Fruit fly (Drosophila melanogaster) whole organism, adult: Measurements from ENCODE around the gene CG17224.

Experiments used
- CG11617 ChIP-seq: fragments of 200-800 bp; sonication (Bioruptor generic); optimal IDR thresholded peaks from 2 replicates; lab custom pipeline; 2017; ENCODE audit warnings: mild to moderate bottlenecking, missing biosample characterization, missing genetic modification reagents, missing genetic modification characterization
- CG12768 ChIP-seq: fragments of 200-800 bp; sonication (Bioruptor generic); optimal IDR thresholded peaks from 2 replicates; lab custom pipeline; 2017; ENCODE audit warnings: missing biosample characterization, missing genetic modification characterization, mild to moderate bottlenecking, moderate library complexity, missing genetic modification reagents
- CG14711 ChIP-seq: fragments of 200-800 bp; sonication (Bioruptor generic); optimal IDR thresholded peaks from 2 replicates; lab custom pipeline; 2018; ENCODE audit warnings: missing biosample characterization, mild to moderate bottlenecking, missing genetic modification characterization, moderate library complexity
- CG1620 ChIP-seq: fragments of 200-800 bp; sonication (Bioruptor generic); optimal IDR thresholded peaks from 2 replicates; lab custom pipeline; 2016; ENCODE audit warnings: missing biosample characterization, missing genetic modification characterization
- CG33017 ChIP-seq: fragments of 200-800 bp; sonication (Bioruptor generic); optimal IDR thresholded peaks from 2 replicates; lab custom pipeline; 2018; ENCODE audit warnings: missing biosample characterization, mild to moderate bottlenecking, missing genetic modification characterization, moderate library complexity
- CG5204 ChIP-seq: fragments of 200-800 bp; sonication (Bioruptor generic); optimal IDR thresholded peaks from 2 replicates; lab custom pipeline; 2016; ENCODE audit warnings: missing biosample characterization, missing genetic modification characterization
- CG7045 ChIP-seq: fragments of 200-800 bp; sonication (Bioruptor generic); optimal IDR thresholded peaks from 2 replicates; lab custom pipeline; 2017; ENCODE audit warnings: missing biosample characterization, mild to moderate bottlenecking, missing genetic modification characterization
- CG7101 ChIP-seq: fragments of 200-800 bp; sonication (Bioruptor generic); optimal IDR thresholded peaks from 2 replicates; lab custom pipeline; 2018; ENCODE audit warnings: missing biosample characterization, mild to moderate bottlenecking, missing genetic modification characterization, moderate library complexity
- Clk ChIP-seq: fragments of 200-800 bp; sonication (Bioruptor generic); optimal IDR thresholded peaks from 2 replicates; lab custom pipeline; 2017; ENCODE audit warnings: missing biosample characterization, missing genetic modification characterization
- Crg-1 ChIP-seq: fragments of 200-800 bp; sonication (Bioruptor generic); optimal IDR thresholded peaks from 2 replicates; lab custom pipeline; 2016; ENCODE audit warnings: missing biosample characterization, missing genetic modification characterization
- Hr96 ChIP-seq: fragments of 200-800 bp; sonication (Bioruptor generic); optimal IDR thresholded peaks from 2 replicates; lab custom pipeline; 2016; ENCODE audit warnings: missing biosample characterization, missing genetic modification characterization
- Mnt ChIP-seq: fragments of 200-800 bp; sonication (Bioruptor generic); optimal IDR thresholded peaks from 2 replicates; lab custom pipeline; 2016; ENCODE audit warnings: missing biosample characterization, mild to moderate bottlenecking, missing genetic modification characterization
- bab1 ChIP-seq: fragments of 200-800 bp; sonication (Bioruptor generic); optimal IDR thresholded peaks from 3 replicates; lab custom pipeline; 2019; ENCODE audit warnings: missing biosample characterization, mild to moderate bottlenecking, missing genetic modification characterization, moderate library complexity
- cic ChIP-seq: fragments of 200-800 bp; sonication (Bioruptor generic); optimal IDR thresholded peaks from 2 replicates; lab custom pipeline; 2017; ENCODE audit warnings: missing biosample characterization, mild to moderate bottlenecking, missing genetic modification characterization, moderate library complexity
- cnc ChIP-seq, 2 experiments: fragments of >200 bp; optimal IDR thresholded peaks; 2 replicates each; lab custom pipeline; 2017
- kay ChIP-seq: fragments of 200-800 bp; sonication (Bioruptor generic); peaks from one replicate; lab custom pipeline; 2016; ENCODE audit warnings: missing biosample characterization, missing genetic modification characterization, borderline replicate concordance
- ovo ChIP-seq: fragments of 200-800 bp; sonication (Bioruptor generic); optimal IDR thresholded peaks from 2 replicates; lab custom pipeline; 2016; ENCODE audit warnings: missing biosample characterization, missing genetic modification characterization
- pad ChIP-seq: fragments of 200-800 bp; sonication (Bioruptor generic); optimal IDR thresholded peaks from 3 replicates; lab custom pipeline; 2017; ENCODE audit warnings: missing biosample characterization, missing genetic modification characterization, mild to moderate bottlenecking, moderate library complexity, missing genetic modification reagents
- tj ChIP-seq: fragments of 200-800 bp; sonication (Bioruptor generic); optimal IDR thresholded peaks from 3 replicates; lab custom pipeline; 2017; ENCODE audit warnings: missing biosample characterization, mild to moderate bottlenecking, missing genetic modification characterization, moderate library complexity
- toe ChIP-seq: fragments of 200-800 bp; sonication (Bioruptor generic); optimal IDR thresholded peaks from 2 replicates; lab custom pipeline; 2016; ENCODE audit warnings: missing biosample characterization, missing genetic modification characterization

The CG17224 gene

dm6 chr2L:3001953-3002352 lies 16.2 kb downstream of the CG17224 start:
- TF ChIP-seq Crg-1 (GFP tag; lab: Kevin White, UChicago) (no peak), cic (GFP tag; lab: Kevin White, UChicago) (no peak), CG11617 (no peak), bab1 (GFP tag; lab: Kevin White, UChicago) (no peak), kay (no peak), Hr96 (GFP tag; lab: Kevin White, UChicago) (no peak), CG12768 (no peak), tj (GFP tag; lab: Kevin White, UChicago) (no peak), ovo (GFP tag; lab: Kevin White, UChicago) (no peak), pad (GFP tag; lab: Kevin White, UChicago) (no peak), CG33017 (no peak)

DNA sequence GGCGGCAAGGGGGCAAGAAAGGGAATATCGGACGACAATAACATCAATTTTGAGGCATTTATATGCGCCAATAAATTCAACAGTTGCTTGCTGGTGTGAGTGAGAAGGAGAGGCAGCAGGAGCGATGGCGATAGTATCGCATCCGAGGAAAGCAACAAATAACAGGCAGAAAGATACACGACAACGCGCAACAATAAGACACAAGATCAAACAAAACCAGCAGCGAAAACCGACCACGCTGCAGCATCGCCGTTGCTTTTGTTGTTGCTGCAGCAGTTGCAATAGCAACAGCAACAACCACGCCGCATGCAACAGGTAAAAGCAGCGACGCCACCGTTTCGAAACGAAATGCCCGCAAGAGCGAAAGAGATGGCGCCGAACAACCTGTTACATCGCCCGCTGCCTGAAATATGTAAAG lies 17.6 kb downstream of the CG17224 start:
- TF ChIP-seq CG12768: no peak
- no peak for TF ChIP-seq Crg-1 (GFP tag; lab: Kevin White, UChicago)

DNA sequence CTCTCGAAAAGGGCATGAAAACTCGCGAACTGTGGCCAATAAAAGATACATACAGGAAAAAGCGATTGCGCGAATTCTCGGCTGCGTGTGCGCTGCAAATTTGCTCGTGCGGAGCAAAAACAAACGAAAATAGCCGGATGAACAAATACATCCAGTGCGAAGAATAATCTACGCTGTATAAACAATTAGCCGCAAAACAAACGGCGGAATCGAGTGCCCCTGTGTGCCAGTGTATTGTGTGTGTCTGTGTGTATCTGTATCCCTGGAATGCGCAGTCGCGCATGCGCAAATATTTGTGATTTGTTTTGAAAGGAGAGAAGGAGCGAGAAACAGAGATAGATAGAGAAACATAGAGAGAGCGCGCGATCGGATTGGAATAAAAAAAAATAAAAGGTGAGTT lies 18.5 kb downstream of the CG17224 start:
- TF ChIP-seq cnc (optimal IDR thresholded peaks at IDR 0.05; lab: Kevin White, UChicago): no peak
- no peak for TF ChIP-seq CG11617
- TF ChIP-seq CG1620 (GFP tag; lab: Kevin White, UChicago): no peak
- no peak for TF ChIP-seq CG5204 (GFP tag; lab: Kevin White, UChicago)

dm6 chr2L:2999113-2999512 lies 19.0 kb downstream of the CG17224 start, which contains the start of gene Ccdc85:
Ccdc85 (plus strand) TSS chr2L:2999286.
- TF ChIP-seq bab1 (GFP tag; lab: Kevin White, UChicago) (peak; percentile 19), tj (GFP tag; lab: Kevin White, UChicago) (peak; percentile 61), Clk (GFP tag; lab: Kevin White, UChicago) (no peak), Crg-1 (GFP tag; lab: Kevin White, UChicago) (no peak)

dm6 chr2L:2993702-2994101 lies 24.4 kb downstream of the CG17224 start:
- no peak for TF ChIP-seq CG5204 (GFP tag; lab: Kevin White, UChicago)
- TF ChIP-seq CG1620 (GFP tag; lab: Kevin White, UChicago): no peak
- TF ChIP-seq CG7045 (GFP tag; lab: Kevin White, UChicago): no peak
- TF ChIP-seq Hr96 (GFP tag; lab: Kevin White, UChicago): no peak
- no peak for TF ChIP-seq CG33017
- no peak for TF ChIP-seq cnc (optimal IDR thresholded peaks at IDR 0.05; lab: Kevin White, UChicago)
- TF ChIP-seq CG12768: no peak
- no peak for TF ChIP-seq CG7101 (tag; lab: Kevin White, UChicago)
- TF ChIP-seq pad (GFP tag; lab: Kevin White, UChicago): no peak
- no peak for TF ChIP-seq CG14711 (tag; lab: Kevin White, UChicago)

dm6 chr2L:2993236-2993635 lies 24.9 kb downstream of the CG17224 start:
- TF ChIP-seq CG12768 (peak; percentile 58), CG1620 (GFP tag; lab: Kevin White, UChicago) (no peak), CG7045 (GFP tag; lab: Kevin White, UChicago) (no peak), tj (GFP tag; lab: Kevin White, UChicago) (no peak), Mnt (GFP tag; lab: Kevin White, UChicago) (peak; percentile 25), Hr96 (GFP tag; lab: Kevin White, UChicago) (no peak), CG7101 (tag; lab: Kevin White, UChicago) (no peak), CG11617 (no peak), CG33017 (no peak)

- TF ChIP-seq CG1620 (GFP tag; lab: Kevin White, UChicago) (no peak), CG14711 (tag; lab: Kevin White, UChicago) (no peak), bab1 (GFP tag; lab: Kevin White, UChicago) (peak; percentile 42), cnc (optimal IDR thresholded peaks at IDR 0.05; lab: Kevin White, UChicago) (no peak), CG11617 (no peak), Hr96 (GFP tag; lab: Kevin White, UChicago) (no peak), toe (GFP tag; lab: Kevin White, UChicago) (no peak)
These were observed 25.4 kb downstream of the CG17224 start, which contains the start of the genes okr and CG3558 for dm6 chr2L:2992664-2993174. okr (minus strand) TSS chr2L:2992759. CG3558 (plus strand) TSS chr2L:2992870.

- TF ChIP-seq Hr96 (GFP tag; lab: Kevin White, UChicago) (no peak), Crg-1 (GFP tag; lab: Kevin White, UChicago) (peak; percentile 79), CG11617 (peak; percentile 92), toe (GFP tag; lab: Kevin White, UChicago) (no peak), Mnt (GFP tag; lab: Kevin White, UChicago) (peak; percentile 82), CG14711 (tag; lab: Kevin White, UChicago) (peak; percentile 80), Clk (GFP tag; lab: Kevin White, UChicago) (peak; percentile 77), cnc (optimal IDR thresholded peaks at IDR 0.05; lab: Kevin White, UChicago) (no peak), CG7101 (tag; lab: Kevin White, UChicago) (peak; percentile 90), tj (GFP tag; lab: Kevin White, UChicago) (peak; percentile 80), CG33017 (peak; percentile 82), ovo (GFP tag; lab: Kevin White, UChicago) (peak; percentile 77), CG5204 (GFP tag; lab: Kevin White, UChicago) (no peak), pad (GFP tag; lab: Kevin White, UChicago) (peak; percentile 73), cic (GFP tag; lab: Kevin White, UChicago) (peak; percentile 56), bab1 (GFP tag; lab: Kevin White, UChicago) (peak; percentile 65), CG1620 (GFP tag; lab: Kevin White, UChicago) (peak; percentile 81), CG7045 (GFP tag; lab: Kevin White, UChicago) (peak; percentile 85), kay (no peak), CG12768 (peak; percentile 87)
These were observed 30.3 kb downstream of the CG17224 start, which contains the start of the genes Chd1 and Bem46 for dm6 chr2L:2987681-2988381. Chd1 (minus strand) TSS chr2L:2987723. Bem46 (plus strand) TSS chr2L:2988116.
